Worm (Caenorhabditis elegans) whole organism, L4 larva: ENCODE results near the gene bus-8B.
A peak's percentile ranks its signal among the peaks of the same experiment; 100 is the strongest.

ENCODE experiments used
- F10B5.3 ChIP-seq: sonication (generic microtip); optimal IDR thresholded peaks from 2 replicates; lab custom pipeline; 2016; ENCODE audit warnings: mild to moderate bottlenecking, missing genetic modification characterization, missing compliant biosample characterization
- F26F4.8 ChIP-seq: fragments of 200-800 bp; sonication (Bioruptor generic); conservative IDR thresholded peaks from 2 replicates; pipeline ENCODE4 v1.3.6; 2022; ENCODE audit warnings: missing genetic modification characterization, missing compliant biosample characterization
- T26A8.4 ChIP-seq: fragments of 200-800 bp; sonication (Bioruptor generic); IDR thresholded peaks from 2 replicates; pipeline ENCODE4 v1.3.6; 2022; ENCODE audit warnings: missing genetic modification characterization, missing compliant biosample characterization
- Y48G9A.11 ChIP-seq: fragments of 200-800 bp; sonication (Bioruptor generic); IDR thresholded peaks from 2 replicates; pipeline ENCODE4 v1.3.6; 2022; ENCODE audit warnings: missing genetic modification reagents, missing genetic modification characterization, missing compliant biosample characterization
- ZK546.5 ChIP-seq, 2 experiments: sonication (generic microtip); optimal IDR thresholded peaks; 2 replicates each; lab custom pipeline; 2017; ENCODE audit warnings: missing biosample characterization in 2 of 2, missing genetic modification characterization in 2 of 2
- aha-1 ChIP-seq: fragments of 150-350 bp; peaks from one replicate; lab custom pipeline; 2014; ENCODE audit warnings: missing biosample characterization, missing genetic modification characterization
- ama-1 ChIP-seq: fragments of 150-350 bp; optimal IDR thresholded peaks from 2 replicates; lab custom pipeline; 2014; ENCODE audit warnings: inconsistent platforms, mixed read lengths
- attf-4 ChIP-seq: sonication (generic microtip); optimal IDR thresholded peaks from 3 replicates; lab custom pipeline; 2017; ENCODE audit warnings: missing biosample characterization, missing genetic modification characterization
- ceh-20 ChIP-seq: fragments of 200-800 bp; sonication (Bioruptor generic); IDR thresholded peaks from 2 replicates; pipeline ENCODE4 v1.3.6; 2022; ENCODE audit warnings: missing genetic modification reagents, missing genetic modification characterization, missing compliant biosample characterization
- ceh-32 ChIP-seq: sonication (generic microtip); optimal IDR thresholded peaks from 2 replicates; lab custom pipeline; 2016; ENCODE audit warnings: mild to moderate bottlenecking, missing genetic modification characterization, missing compliant biosample characterization; ENCODE audit not compliant: poor library complexity
- ceh-44 ChIP-seq: fragments of 200-800 bp; sonication (Bioruptor generic); IDR thresholded peaks from 2 replicates; pipeline ENCODE4 v1.3.6; 2022; ENCODE audit warnings: missing genetic modification reagents, missing genetic modification characterization, missing compliant biosample characterization
- cey-2 ChIP-seq: sonication (generic microtip); optimal IDR thresholded peaks from 3 replicates; lab custom pipeline; 2017; ENCODE audit warnings: missing genetic modification characterization, mild to moderate bottlenecking, missing compliant biosample characterization, antibody characterized with exemption, borderline replicate concordance; ENCODE audit not compliant: insufficient read depth
- ctbp-1 ChIP-seq: fragments of 200-800 bp; sonication (Bioruptor generic); IDR thresholded peaks from 2 replicates; pipeline ENCODE4 v1.3.6; 2022; ENCODE audit warnings: missing genetic modification reagents, missing genetic modification characterization, missing compliant biosample characterization
- daf-16 ChIP-seq, 3 experiments: sonication (generic microtip); optimal IDR thresholded peaks; 2 replicates each; lab custom pipeline; 2016 to 2017; ENCODE audit warnings: missing genetic modification characterization in 3 of 3, missing genetic modification reagents in 3 of 3, mild to moderate bottlenecking in 2 of 3, missing compliant biosample characterization in 2 of 3, missing biosample characterization in 1 of 3, moderate library complexity in 1 of 3
- daf-19 ChIP-seq: fragments of 200-800 bp; sonication (Bioruptor generic); conservative IDR thresholded peaks from 2 replicates; pipeline ENCODE4 v1.3.6; 2022; ENCODE audit warnings: missing genetic modification characterization, missing compliant biosample characterization
- dmd-6 ChIP-seq: fragments of 200-800 bp; sonication (Bioruptor generic); IDR thresholded peaks from 2 replicates; pipeline ENCODE4 v1.3.6; 2022; ENCODE audit warnings: missing genetic modification reagents, missing genetic modification characterization, missing compliant biosample characterization
- dve-1 ChIP-seq: sonication (generic microtip); optimal IDR thresholded peaks from 2 replicates; lab custom pipeline; 2017; ENCODE audit warnings: antibody characterized with exemption, mild to moderate bottlenecking, missing genetic modification characterization, missing compliant biosample characterization; ENCODE audit not compliant: insufficient read depth
- fkh-10 ChIP-seq: fragments of 150-350 bp; optimal IDR thresholded peaks from 2 replicates; lab custom pipeline; 2014; ENCODE audit warnings: missing biosample characterization, missing genetic modification reagents, missing genetic modification characterization
- fos-1 ChIP-seq: fragments of 150-350 bp; optimal IDR thresholded peaks from 2 replicates; lab custom pipeline; 2014; ENCODE audit warnings: missing biosample characterization, missing genetic modification characterization
- hif-1 ChIP-seq, 2 experiments: sonication (generic microtip); optimal IDR thresholded peaks; 2 replicates each; lab custom pipeline; 2016 to 2017; ENCODE audit warnings: missing compliant biosample characterization in 2 of 2, missing genetic modification characterization in 2 of 2, missing genetic modification reagents in 2 of 2, missing genotype in 2 of 2, mild to moderate bottlenecking in 1 of 2
- hlh-11 ChIP-seq: fragments of 200-800 bp; sonication (Bioruptor generic); optimal IDR thresholded peaks from 2 replicates; lab custom pipeline; 2018; ENCODE audit warnings: mild to moderate bottlenecking, missing genetic modification characterization, missing compliant biosample characterization
- hlh-30 ChIP-seq: sonication (generic microtip); optimal IDR thresholded peaks from 2 replicates; lab custom pipeline; 2017; ENCODE audit warnings: antibody characterized with exemption, mild to moderate bottlenecking, missing genetic modification characterization, missing compliant biosample characterization; ENCODE audit not compliant: insufficient read depth
- jun-1 ChIP-seq: fragments of 150-350 bp; optimal IDR thresholded peaks from 2 replicates; lab custom pipeline; 2014; ENCODE audit warnings: missing biosample characterization, missing genetic modification reagents, missing genetic modification characterization
- lim-7 ChIP-seq: fragments of 200-800 bp; sonication (Bioruptor generic); IDR thresholded peaks from 2 replicates; pipeline ENCODE4 v1.3.6; 2022; ENCODE audit warnings: missing genetic modification characterization, missing compliant biosample characterization
- lin-1 ChIP-seq: fragments of 200-800 bp; sonication (Bioruptor generic); IDR thresholded peaks from 2 replicates; pipeline ENCODE4 v1.3.6; 2022; ENCODE audit warnings: missing genetic modification reagents, missing genetic modification characterization, missing compliant biosample characterization
- lin-29 ChIP-seq: fragments of 200-800 bp; sonication (Bioruptor generic); IDR thresholded peaks from 2 replicates; pipeline ENCODE4 v1.3.6; 2022; ENCODE audit warnings: missing genetic modification reagents, missing genetic modification characterization, missing compliant biosample characterization
- lin-38 ChIP-seq: fragments of 200-800 bp; sonication (Bioruptor generic); IDR thresholded peaks from 2 replicates; pipeline ENCODE4 v1.3.6; 2022; ENCODE audit warnings: missing genetic modification reagents, missing genetic modification characterization, missing compliant biosample characterization
- madf-9 ChIP-seq: fragments of 200-800 bp; sonication (Bioruptor generic); conservative IDR thresholded peaks from 2 replicates; pipeline ENCODE4 v1.3.6; 2022; ENCODE audit warnings: missing genetic modification reagents, missing genetic modification characterization, missing compliant biosample characterization
- mdl-1 ChIP-seq, 2 experiments: fragments of 150-350 bp in 1 of 2; sonication (generic microtip) in 1 of 2; optimal IDR thresholded peaks; 2 replicates each; lab custom pipeline; 2014 to 2017; ENCODE audit warnings: missing biosample characterization in 2 of 2, missing genetic modification characterization in 2 of 2
- mxl-3 ChIP-seq: fragments of 200-800 bp; sonication (Bioruptor generic); optimal IDR thresholded peaks from 2 replicates; lab custom pipeline; 2018; ENCODE audit warnings: mild to moderate bottlenecking, missing genetic modification characterization, missing compliant biosample characterization
- nhr-102 ChIP-seq: sonication (generic microtip); optimal IDR thresholded peaks from 2 replicates; lab custom pipeline; 2016; ENCODE audit warnings: mild to moderate bottlenecking, missing genetic modification characterization, moderate library complexity, missing compliant biosample characterization
- nhr-25 ChIP-seq: sonication (generic microtip); optimal IDR thresholded peaks from 2 replicates; lab custom pipeline; 2017; ENCODE audit warnings: missing genetic modification characterization, mild to moderate bottlenecking, missing compliant biosample characterization, antibody characterized with exemption, moderate library complexity, borderline replicate concordance; ENCODE audit not compliant: insufficient read depth
- nhr-41 ChIP-seq: fragments of 200-800 bp; sonication (Bioruptor generic); IDR thresholded peaks from 2 replicates; pipeline ENCODE4 v1.3.6; 2022; ENCODE audit warnings: missing genetic modification reagents, missing genetic modification characterization, missing compliant biosample characterization
- nhr-48 ChIP-seq: sonication (generic microtip); optimal IDR thresholded peaks from 2 replicates; lab custom pipeline; 2016; ENCODE audit warnings: mild to moderate bottlenecking, missing genetic modification characterization, missing compliant biosample characterization
- nhr-77 ChIP-seq: fragments of 150-350 bp; optimal IDR thresholded peaks from 2 replicates; lab custom pipeline; 2014; ENCODE audit warnings: missing biosample characterization, missing genetic modification characterization
- php-3 ChIP-seq: fragments of 200-800 bp; sonication (Bioruptor generic); IDR thresholded peaks from 2 replicates; pipeline ENCODE4 v1.3.6; 2022; ENCODE audit warnings: missing genetic modification reagents, missing genetic modification characterization, missing compliant biosample characterization
- pqm-1 ChIP-seq: sonication (generic microtip); optimal IDR thresholded peaks from 2 replicates; lab custom pipeline; 2017; ENCODE audit warnings: missing biosample characterization, missing genetic modification characterization
- rbr-2 ChIP-seq: sonication (generic microtip); optimal IDR thresholded peaks from 2 replicates; lab custom pipeline; 2016; ENCODE audit warnings: missing genotype, missing genetic modification characterization, missing compliant biosample characterization
- set-16 ChIP-seq: fragments of 200-800 bp; sonication (Bioruptor generic); IDR thresholded peaks from 2 replicates; pipeline ENCODE4 v1.3.6; 2022; ENCODE audit warnings: missing genetic modification reagents, missing genetic modification characterization, missing compliant biosample characterization
- skn-1 ChIP-seq: fragments of 150-350 bp; optimal IDR thresholded peaks from 2 replicates; lab custom pipeline; 2014; ENCODE audit warnings: missing biosample characterization, missing genetic modification characterization
- tra-1 ChIP-seq: fragments of 200-800 bp; sonication (Bioruptor generic); IDR thresholded peaks from 2 replicates; pipeline ENCODE4 v1.3.6; 2022; ENCODE audit warnings: missing genetic modification reagents, missing genetic modification characterization, missing compliant biosample characterization
- unc-62 ChIP-seq, 3 experiments: fragments of 150-350 bp in 1 of 3; sonication (generic microtip); optimal IDR thresholded peaks in 2 of 3; peaks in 1 of 3; 1 replicate in 1 of 3; 2 replicates in 2 of 3; lab custom pipeline; 2014 to 2017; ENCODE audit warnings: missing biosample characterization in 3 of 3, missing genetic modification characterization in 3 of 3, missing genetic modification reagents in 3 of 3, missing genotype in 1 of 3
- vab-7 ChIP-seq: fragments of 200-800 bp; sonication (Bioruptor generic); IDR thresholded peaks from 2 replicates; pipeline ENCODE4 v1.3.6; 2022; ENCODE audit warnings: missing genetic modification reagents, missing genetic modification characterization, missing compliant biosample characterization
- zfp-2 ChIP-seq: sonication (generic microtip); optimal IDR thresholded peaks from 2 replicates; lab custom pipeline; 2016; ENCODE audit warnings: mild to moderate bottlenecking, missing genetic modification characterization, missing compliant biosample characterization
- zip-11 ChIP-seq: fragments of 200-800 bp; sonication (Bioruptor generic); IDR thresholded peaks from 2 replicates; pipeline ENCODE4 v1.3.6; 2022; ENCODE audit warnings: missing genetic modification characterization, missing compliant biosample characterization
- zip-2 ChIP-seq: fragments of 150-350 bp; optimal IDR thresholded peaks from 2 replicates; lab custom pipeline; 2014; ENCODE audit warnings: missing biosample characterization, missing genetic modification characterization
- ztf-11 ChIP-seq: fragments of 150-350 bp; optimal IDR thresholded peaks from 2 replicates; lab custom pipeline; 2014; ENCODE audit warnings: missing biosample characterization, missing genetic modification characterization

bus-8B gene

ce11 chrX:5466149-5466548, 27.0 kb upstream of the bus-8B start:
- TF ChIP-seq unc-62 (GFP tag; optimal IDR thresholded peaks at IDR 0.05 in 1 of 2; lab: Kevin White, UChicago) (peak in 1 of 2 experiments; percentile 53), unc-62 (tag; optimal IDR thresholded peaks at IDR 0.05; lab: Kevin White, UChicago) (no peak), lin-29 (no peak)
- TF ChIP-seq, all 104 proteins: peak for 1

ce11 chrX:5467308-5467707, 25.8 kb upstream of the bus-8B start:
- TF ChIP-seq fkh-10 (GFP tag; lab: Kevin White, UChicago) = no peak
- no peak for TF ChIP-seq set-16 (GFP tag; lab: Robert Waterston, UW)
- TF ChIP-seq attf-4 (tag; lab: Kevin White, UChicago) = no peak
- TF ChIP-seq ctbp-1 (GFP tag; lab: Robert Waterston, UW) = no peak
- TF ChIP-seq vab-7 = no peak
- TF ChIP-seq unc-62 (GFP tag; optimal IDR thresholded peaks at IDR 0.05 in 1 of 2; lab: Kevin White, UChicago) = peak in 1 of 2 experiments; percentile 4
- no peak for TF ChIP-seq unc-62 (tag; optimal IDR thresholded peaks at IDR 0.05; lab: Kevin White, UChicago)
- TF ChIP-seq cey-2 = peak; percentile 62
- TF ChIP-seq daf-19 (GFP tag; lab: Robert Waterston, UW) = no peak
- peak; percentile 77 for TF ChIP-seq hlh-30 (tag; lab: Kevin White, UChicago)
- TF ChIP-seq tra-1 (GFP tag; lab: Robert Waterston, UW) = peak; percentile 88
- TF ChIP-seq madf-9 (GFP tag; lab: Robert Waterston, UW) = no peak
- TF ChIP-seq ZK546.5 (tag; optimal IDR thresholded peaks at IDR 0.05; lab: Kevin White, UChicago) = no peak
- peak; percentile 56; the same call in 1 of the 2 replicates for TF ChIP-seq ceh-20 (GFP tag; lab: Robert Waterston, UW)
- no peak for TF ChIP-seq rbr-2 (tag; lab: Kevin White, UChicago)
- no peak for TF ChIP-seq nhr-25 (tag; lab: Kevin White, UChicago)
- no peak for TF ChIP-seq ceh-32 (tag; lab: Kevin White, UChicago)
- peak in 1 of 2 experiments; percentile 73 for TF ChIP-seq mdl-1 (tag; optimal IDR thresholded peaks at IDR 0.05; lab: Kevin White, UChicago)
- TF ChIP-seq zfp-2 = no peak
- TF ChIP-seq mxl-3 (GFP tag; lab: Kevin White, UChicago) = peak; percentile 96
- TF ChIP-seq dve-1 (tag; lab: Kevin White, UChicago) = peak; percentile 82
- peak; percentile 47; the same call in 1 of the 2 replicates for TF ChIP-seq lin-1 (GFP tag; lab: Robert Waterston, UW)
- TF ChIP-seq F26F4.8 (GFP tag; lab: Robert Waterston, UW) = no peak
- peak; percentile 78 for TF ChIP-seq php-3 (GFP tag; lab: Robert Waterston, UW)
- TF ChIP-seq T26A8.4 (GFP tag; lab: Robert Waterston, UW) = no peak
- TF ChIP-seq ama-1 (lab: Kevin White, UChicago) = no peak
- TF ChIP-seq daf-16 (GFP tag; optimal IDR thresholded peaks at IDR 0.05; lab: Kevin White, UChicago) = peak in 1 of 2 experiments; percentile 25
- TF ChIP-seq daf-16 (tag; optimal IDR thresholded peaks at IDR 0.05; lab: Kevin White, UChicago) = peak; percentile 89
- no peak for TF ChIP-seq zip-11 (GFP tag; lab: Robert Waterston, UW)
- TF ChIP-seq ztf-11 (tag; lab: Kevin White, UChicago) = no peak
- TF ChIP-seq skn-1 = no peak
- peak; percentile 57 for TF ChIP-seq pqm-1 (tag; lab: Kevin White, UChicago)
- no peak for TF ChIP-seq lim-7 (GFP tag; lab: Robert Waterston, UW)
- no peak for TF ChIP-seq Y48G9A.11 (GFP tag; lab: Robert Waterston, UW)
- TF ChIP-seq ceh-44 = no peak
- peak; percentile 82 for TF ChIP-seq hlh-11 (tag; lab: Kevin White, UChicago)
- TF ChIP-seq F10B5.3 = no peak
- TF ChIP-seq nhr-102 (tag; lab: Kevin White, UChicago) = peak; percentile 32
- no peak for TF ChIP-seq nhr-41
- TF ChIP-seq fos-1 = no peak
- no peak for TF ChIP-seq lin-38
- peak; percentile 94 for TF ChIP-seq dmd-6 (GFP tag; lab: Robert Waterston, UW)
- no peak for TF ChIP-seq zip-2 (tag; lab: Kevin White, UChicago)
- TF ChIP-seq jun-1 (tag; lab: Kevin White, UChicago) = no peak
- no peak for TF ChIP-seq aha-1 (tag; lab: Kevin White, UChicago)
- peak; percentile 29 for TF ChIP-seq nhr-77
- TF ChIP-seq hif-1 (tag; optimal IDR thresholded peaks at IDR 0.05; lab: Kevin White, UChicago) = no peak
- TF ChIP-seq nhr-48 (tag; lab: Kevin White, UChicago) = no peak
